Fruit fly (Drosophila melanogaster) whole organism, pupa: ENCODE data around the gene CG42751.

Experiments
- CG10348 ChIP-seq: fragments of 200-800 bp; sonication (Bioruptor generic); IDR thresholded peaks from 2 replicates; pipeline ENCODE4 v1.3.6; 2022; ENCODE audit warnings: missing biosample characterization, missing genetic modification characterization
- CG12605 ChIP-seq: fragments of 200-800 bp; sonication (Bioruptor generic); IDR thresholded peaks from 2 replicates; pipeline ENCODE4 v1.3.6; 2022; ENCODE audit warnings: missing biosample characterization, missing genetic modification characterization
- CG13204 ChIP-seq: fragments of 200-800 bp; sonication (Bioruptor generic); optimal IDR thresholded peaks from 2 replicates; lab custom pipeline; 2018; ENCODE audit warnings: missing biosample characterization, mild to moderate bottlenecking, missing genetic modification characterization, moderate library complexity
- CG14655 ChIP-seq: fragments of 200-800 bp; sonication (Bioruptor generic); optimal IDR thresholded peaks from 3 replicates; lab custom pipeline; 2017; ENCODE audit warnings: mild to moderate bottlenecking, missing biosample characterization, missing genetic modification reagents, missing genetic modification characterization
- CG15710 ChIP-seq: fragments of 200-800 bp; sonication (Bioruptor generic); optimal IDR thresholded peaks from 2 replicates; lab custom pipeline; 2018; ENCODE audit warnings: missing biosample characterization, mild to moderate bottlenecking, missing genetic modification characterization, moderate library complexity
- CG17806 ChIP-seq: fragments of 200-800 bp; sonication (Bioruptor generic); optimal IDR thresholded peaks from 2 replicates; lab custom pipeline; 2018; ENCODE audit warnings: missing biosample characterization, mild to moderate bottlenecking, missing genetic modification characterization, moderate library complexity
- CG32121 ChIP-seq: fragments of 200-800 bp; sonication (Bioruptor generic); IDR thresholded peaks from 2 replicates; pipeline ENCODE4 v1.3.6; 2022; ENCODE audit warnings: missing biosample characterization, missing genetic modification characterization
- CG34367 ChIP-seq: fragments of 200-800 bp; sonication (Bioruptor generic); optimal IDR thresholded peaks from 2 replicates; lab custom pipeline; 2018; ENCODE audit warnings: missing biosample characterization, mild to moderate bottlenecking, missing genetic modification characterization
- CG4496 ChIP-seq: fragments of 200-800 bp; sonication (Bioruptor generic); IDR thresholded peaks from 3 replicates; pipeline ENCODE4 v1.3.6; 2022; ENCODE audit warnings: missing biosample characterization, missing genetic modification characterization
- CG8159 ChIP-seq: fragments of 200-800 bp; sonication (Bioruptor generic); optimal IDR thresholded peaks from 3 replicates; lab custom pipeline; 2018; ENCODE audit warnings: missing biosample characterization, mild to moderate bottlenecking, missing genetic modification characterization, moderate library complexity
- CG8301 ChIP-seq: fragments of 200-800 bp; sonication (Bioruptor generic); optimal IDR thresholded peaks from 2 replicates; lab custom pipeline; 2018; ENCODE audit warnings: missing biosample characterization, mild to moderate bottlenecking, missing genetic modification characterization
- CG9948 ChIP-seq: fragments of 200-800 bp; sonication (Bioruptor generic); optimal IDR thresholded peaks from 2 replicates; lab custom pipeline; 2018; ENCODE audit warnings: missing biosample characterization, mild to moderate bottlenecking, missing genetic modification characterization, moderate library complexity
- D1 ChIP-seq: fragments of 200-800 bp; sonication (Bioruptor generic); optimal IDR thresholded peaks from 2 replicates; lab custom pipeline; 2018; ENCODE audit warnings: missing biosample characterization, mild to moderate bottlenecking, missing genetic modification characterization, moderate library complexity
- EcR ChIP-seq: fragments of 200-800 bp; sonication (Bioruptor generic); optimal IDR thresholded peaks from 3 replicates; lab custom pipeline; 2019; ENCODE audit warnings: missing biosample characterization, missing genetic modification characterization, mild to moderate bottlenecking, moderate library complexity, missing genetic modification reagents
- Ets98B ChIP-seq: fragments of 200-800 bp; sonication (Bioruptor generic); IDR thresholded peaks from 2 replicates; pipeline ENCODE4 v1.3.6; 2022; ENCODE audit warnings: missing biosample characterization, missing genetic modification characterization
- Pif1A ChIP-seq: fragments of 200-800 bp; sonication (Bioruptor generic); optimal IDR thresholded peaks from 3 replicates; lab custom pipeline; 2016; ENCODE audit warnings: missing biosample characterization, missing genetic modification characterization
- Pif1B ChIP-seq: fragments of 200-800 bp; sonication (Bioruptor generic); optimal IDR thresholded peaks from 3 replicates; lab custom pipeline; 2016; ENCODE audit warnings: missing biosample characterization, missing genetic modification characterization
- Snoo ChIP-seq: fragments of 200-800 bp; sonication (Bioruptor generic); optimal IDR thresholded peaks from 3 replicates; lab custom pipeline; 2017; ENCODE audit warnings: missing biosample characterization, mild to moderate bottlenecking, missing genetic modification characterization, inconsistent platforms
- fd96Ca ChIP-seq: fragments of 200-800 bp; sonication (Bioruptor generic); IDR thresholded peaks from 3 replicates; pipeline ENCODE4 v1.3.6; 2022; ENCODE audit warnings: missing biosample characterization, missing genetic modification characterization
- gl ChIP-seq: fragments of 200-800 bp; sonication (Bioruptor generic); optimal IDR thresholded peaks from 2 replicates; lab custom pipeline; 2018; ENCODE audit warnings: missing biosample characterization, mild to moderate bottlenecking, missing genetic modification characterization
- rn ChIP-seq: fragments of 200-800 bp; sonication (Bioruptor generic); IDR thresholded peaks from 2 replicates; pipeline ENCODE4 v1.3.6; 2022; ENCODE audit warnings: missing biosample characterization, missing genetic modification characterization

CG42751 gene

dm6 chr2L:11841538-11841937, 11.7 kb upstream of the CG42751 start:
- TF ChIP-seq D1 (tag; lab: Kevin White, UChicago): no peak
- TF ChIP-seq CG10348 (GFP tag; lab: Robert Waterston, UW): no peak
- no peak for TF ChIP-seq CG12605
- TF ChIP-seq CG15710 (tag; lab: Kevin White, UChicago): no peak

- no peak for TF ChIP-seq D1 (tag; lab: Kevin White, UChicago)
Measured at dm6 chr2L:11842291-11843187, 10.7 kb upstream of the CG42751 start, which contains the start of the genes CG44008, CG14933, CG46426 and CG42486. Gene CG44008 (minus strand): TSS chr2L:11842445. Gene CG14933 (plus strand): TSS chr2L:11842828. Gene CG46426 (plus strand): TSS chr2L:11842828. Gene CG42486 (plus strand): TSS chr2L:11843137.

dm6 chr2L:11844278-11844677, 9.0 kb upstream of the CG42751 start:
- TF ChIP-seq CG13204 (GFP tag; lab: Kevin White, UChicago) (no peak), CG9948 (tag; lab: Kevin White, UChicago) (no peak), CG34367 (tag; lab: Kevin White, UChicago) (no peak), CG14655 (GFP tag; lab: Kevin White, UChicago) (no peak), CG8159 (tag; lab: Kevin White, UChicago) (no peak), CG15710 (tag; lab: Kevin White, UChicago) (no peak)
- TF ChIP-seq, all 21 proteins: peak for 0

- no peak for TF ChIP-seq Pif1B (GFP tag; lab: Kevin White, UChicago)
- no peak for TF ChIP-seq EcR
- no peak for TF ChIP-seq CG9948 (tag; lab: Kevin White, UChicago)
- no peak for TF ChIP-seq gl (tag; lab: Kevin White, UChicago)
- TF ChIP-seq CG8159 (tag; lab: Kevin White, UChicago): no peak
- no peak for TF ChIP-seq CG15710 (tag; lab: Kevin White, UChicago)
- TF ChIP-seq CG14655 (GFP tag; lab: Kevin White, UChicago): no peak
- TF ChIP-seq Pif1A: no peak
- TF ChIP-seq Ets98B: no peak
- TF ChIP-seq CG17806: no peak
- no peak for TF ChIP-seq CG12605
- TF ChIP-seq CG34367 (tag; lab: Kevin White, UChicago): no peak
- TF ChIP-seq rn (GFP tag; lab: Robert Waterston, UW): no peak
- TF ChIP-seq, all 21 proteins: peak for 0
Measured at dm6 chr2L:11845159-11845788, 8.0 kb upstream of the CG42751 start.

dm6 chr2L:11846926-11847325, 6.3 kb upstream of the CG42751 start, which contains the start of gene Mal-B1:
Gene Mal-B1 (plus strand): TSS chr2L:11847226.
- TF ChIP-seq CG13204 (GFP tag; lab: Kevin White, UChicago) (no peak), CG12605 (no peak), CG32121 (GFP tag; lab: Robert Waterston, UW) (no peak), fd96Ca (GFP tag; lab: Robert Waterston, UW) (no peak), CG9948 (tag; lab: Kevin White, UChicago) (no peak), Snoo (tag; lab: Kevin White, UChicago) (no peak), D1 (tag; lab: Kevin White, UChicago) (no peak), CG34367 (tag; lab: Kevin White, UChicago) (no peak), CG8301 (tag; lab: Kevin White, UChicago) (no peak), CG17806 (no peak), EcR (no peak), rn (GFP tag; lab: Robert Waterston, UW) (no peak), gl (tag; lab: Kevin White, UChicago) (no peak), CG14655 (GFP tag; lab: Kevin White, UChicago) (no peak), Pif1B (GFP tag; lab: Kevin White, UChicago) (no peak), CG8159 (tag; lab: Kevin White, UChicago) (no peak), CG4496 (GFP tag; lab: Robert Waterston, UW) (no peak), Pif1A (no peak), CG15710 (tag; lab: Kevin White, UChicago) (no peak)

- TF ChIP-seq CG4496 (GFP tag; lab: Robert Waterston, UW) (0 out of 3 replicates have a peak, but pooled peaks have one; percentile 9), CG15710 (tag; lab: Kevin White, UChicago) (no peak)
Measured at dm6 chr2L:11849658-11850057, 3.6 kb upstream of the CG42751 start, which contains the start of gene Mal-B2. Gene Mal-B2 (plus strand): TSS chr2L:11849958.
